Worm (Caenorhabditis elegans) whole organism, L1 larva: ENCODE measurements around the gene clec-51.

Experiments used
- C04F5.9 ChIP-seq: sonication (generic microtip); optimal IDR thresholded peaks from 2 replicates; lab custom pipeline; 2016; ENCODE audit warnings: missing genetic modification characterization, missing compliant biosample characterization
- C16A3.4 ChIP-seq: fragments of 150-350 bp; optimal IDR thresholded peaks from 2 replicates; lab custom pipeline; 2014; ENCODE audit warnings: missing biosample characterization, missing genetic modification characterization
- aha-1 ChIP-seq: fragments of 150-350 bp; optimal IDR thresholded peaks from 2 replicates; lab custom pipeline; 2014; ENCODE audit warnings: missing biosample characterization, missing genetic modification characterization
- alr-1 ChIP-seq: fragments of 200-800 bp; sonication (Bioruptor generic); optimal IDR thresholded peaks from 2 replicates; lab custom pipeline; 2018; ENCODE audit warnings: borderline replicate concordance, mild to moderate bottlenecking, missing genetic modification characterization, missing compliant biosample characterization
- aly-2 ChIP-seq: fragments of 150-350 bp; optimal IDR thresholded peaks from 2 replicates; lab custom pipeline; 2014; ENCODE audit warnings: missing biosample characterization, missing genetic modification characterization
- ceh-8 ChIP-seq: fragments of 200-800 bp; sonication (Bioruptor generic); optimal IDR thresholded peaks from 2 replicates; lab custom pipeline; 2018; ENCODE audit warnings: mild to moderate bottlenecking, missing genetic modification characterization, moderate library complexity, missing compliant biosample characterization
- ces-1 ChIP-seq: fragments of 150-350 bp; optimal IDR thresholded peaks from 2 replicates; lab custom pipeline; 2014; ENCODE audit warnings: missing biosample characterization, missing genetic modification reagents, missing genetic modification characterization
- dsc-1 ChIP-seq: sonication (generic microtip); optimal IDR thresholded peaks from 2 replicates; lab custom pipeline; 2016; ENCODE audit warnings: mild to moderate bottlenecking, missing genetic modification characterization, missing compliant biosample characterization
- elt-2 ChIP-seq: sonication (generic microtip); optimal IDR thresholded peaks from 2 replicates; lab custom pipeline; 2016; ENCODE audit warnings: missing genetic modification characterization, mild to moderate bottlenecking, inconsistent platforms, missing compliant biosample characterization, missing genetic modification reagents
- fkh-10 ChIP-seq: sonication (generic microtip); optimal IDR thresholded peaks from 2 replicates; lab custom pipeline; 2017; ENCODE audit warnings: missing biosample characterization, missing genetic modification reagents, missing genetic modification characterization
- fkh-8 ChIP-seq: sonication (generic microtip); optimal IDR thresholded peaks from 2 replicates; lab custom pipeline; 2016; ENCODE audit warnings: mild to moderate bottlenecking, missing genetic modification characterization, missing compliant biosample characterization
- hlh-4 ChIP-seq: sonication (generic microtip); optimal IDR thresholded peaks from 2 replicates; lab custom pipeline; 2016; ENCODE audit warnings: mild to moderate bottlenecking, missing genetic modification characterization, missing compliant biosample characterization
- irx-1 ChIP-seq: sonication (generic microtip); optimal IDR thresholded peaks from 2 replicates; lab custom pipeline; 2016; ENCODE audit warnings: missing genetic modification characterization, missing compliant biosample characterization
- isw-1 ChIP-seq: fragments of 200-800 bp; sonication (Bioruptor generic); IDR thresholded peaks from 2 replicates; pipeline ENCODE4 v1.3.6; 2022; ENCODE audit warnings: missing genetic modification characterization, missing compliant biosample characterization
- lin-13 ChIP-seq: fragments of 150-350 bp; optimal IDR thresholded peaks from 2 replicates; lab custom pipeline; 2014; ENCODE audit warnings: missing biosample characterization, missing genetic modification reagents, missing genetic modification characterization
- lin-14 ChIP-seq: fragments of 200-800 bp; sonication (Bioruptor generic); optimal IDR thresholded peaks from 2 replicates; lab custom pipeline; 2018; ENCODE audit warnings: mild to moderate bottlenecking, missing genetic modification characterization, moderate library complexity, missing compliant biosample characterization
- lin-39 ChIP-seq: fragments of 150-350 bp; optimal IDR thresholded peaks from 2 replicates; lab custom pipeline; 2014; ENCODE audit warnings: missing biosample characterization, missing genetic modification reagents, missing genetic modification characterization
- lir-3 ChIP-seq: sonication (generic microtip); optimal IDR thresholded peaks from 2 replicates; lab custom pipeline; 2016; ENCODE audit warnings: mild to moderate bottlenecking, missing genetic modification characterization, moderate library complexity, missing compliant biosample characterization; ENCODE audit not compliant: poor library complexity
- mep-1 ChIP-seq: fragments of 150-350 bp; optimal IDR thresholded peaks from 2 replicates; lab custom pipeline; 2014; ENCODE audit warnings: missing biosample characterization, missing genetic modification characterization
- nhr-11 ChIP-seq: fragments of 150-350 bp; optimal IDR thresholded peaks from 2 replicates; lab custom pipeline; 2014; ENCODE audit warnings: missing biosample characterization, missing genetic modification characterization
- nhr-12 ChIP-seq: sonication (generic microtip); optimal IDR thresholded peaks from 2 replicates; lab custom pipeline; 2017; ENCODE audit warnings: missing biosample characterization, missing genetic modification characterization
- nhr-19 ChIP-seq: fragments of 200-800 bp; sonication (Bioruptor generic); conservative IDR thresholded peaks from 2 replicates; pipeline ENCODE4 v1.3.6; 2022; ENCODE audit warnings: missing genetic modification characterization, missing compliant biosample characterization
- nhr-20 ChIP-seq: sonication (generic microtip); optimal IDR thresholded peaks from 2 replicates; lab custom pipeline; 2016; ENCODE audit warnings: mild to moderate bottlenecking, missing genetic modification characterization, missing compliant biosample characterization
- nhr-28 ChIP-seq: fragments of 150-350 bp; optimal IDR thresholded peaks from 2 replicates; lab custom pipeline; 2014; ENCODE audit warnings: missing biosample characterization, missing genetic modification characterization
- nhr-77 ChIP-seq: fragments of 150-350 bp; optimal IDR thresholded peaks from 2 replicates; lab custom pipeline; 2014; ENCODE audit warnings: missing biosample characterization, missing genetic modification characterization
- pax-3 ChIP-seq: fragments of 200-800 bp; sonication (Bioruptor generic); optimal IDR thresholded peaks from 2 replicates; lab custom pipeline; 2018; ENCODE audit warnings: mild to moderate bottlenecking, missing genetic modification characterization, moderate library complexity, missing compliant biosample characterization
- pqm-1 ChIP-seq: sonication (generic microtip); optimal IDR thresholded peaks from 3 replicates; lab custom pipeline; 2017; ENCODE audit warnings: missing biosample characterization, missing genetic modification characterization
- skn-1 ChIP-seq: fragments of 150-350 bp; optimal IDR thresholded peaks from 2 replicates; lab custom pipeline; 2014; ENCODE audit warnings: missing biosample characterization, missing genetic modification characterization
- snu-23 ChIP-seq: sonication (generic microtip); optimal IDR thresholded peaks from 2 replicates; lab custom pipeline; 2016; ENCODE audit warnings: missing genetic modification characterization, missing compliant biosample characterization
- sup-37 ChIP-seq: fragments of 200-800 bp; sonication (Bioruptor generic); optimal IDR thresholded peaks from 2 replicates; lab custom pipeline; 2018; ENCODE audit warnings: mild to moderate bottlenecking, missing genetic modification characterization, missing compliant biosample characterization
- swsn-7 ChIP-seq: sonication (generic microtip); optimal IDR thresholded peaks from 2 replicates; lab custom pipeline; 2016; ENCODE audit warnings: missing genetic modification characterization, missing compliant biosample characterization
- tlp-1 ChIP-seq: fragments of 150-350 bp; optimal IDR thresholded peaks from 2 replicates; lab custom pipeline; 2014; ENCODE audit warnings: missing biosample characterization, missing genetic modification characterization
- unc-30 ChIP-seq: sonication (generic microtip); optimal IDR thresholded peaks from 2 replicates; lab custom pipeline; 2017; ENCODE audit warnings: missing biosample characterization, missing genetic modification characterization
- unc-62 ChIP-seq: fragments of 150-350 bp; optimal IDR thresholded peaks from 2 replicates; lab custom pipeline; 2014; ENCODE audit warnings: missing biosample characterization, missing genetic modification reagents, missing genetic modification characterization
- unc-86 ChIP-seq: sonication (generic microtip); optimal IDR thresholded peaks from 2 replicates; lab custom pipeline; 2016; ENCODE audit warnings: missing genetic modification characterization, missing compliant biosample characterization
- vab-15 ChIP-seq: sonication (generic microtip); optimal IDR thresholded peaks from 2 replicates; lab custom pipeline; 2017; ENCODE audit warnings: missing genotype, mild to moderate bottlenecking, missing genetic modification characterization, missing compliant biosample characterization
- xbp-1 ChIP-seq: sonication (generic microtip); optimal IDR thresholded peaks from 2 replicates; lab custom pipeline; 2016; ENCODE audit warnings: missing genetic modification characterization, missing compliant biosample characterization

Gene clec-51

ce11 chrIV:8165950-8166349 is 2.4 kb upstream of the clec-51 start, which contains the start of gene B0218.7:
B0218.7 (minus strand) TSS chrIV:8166050.
- no peak for TF ChIP-seq C04F5.9 (tag; lab: Kevin White, UChicago)
- TF ChIP-seq fkh-10 (GFP tag; lab: Kevin White, UChicago) = no peak
- TF ChIP-seq skn-1 (tag; lab: Kevin White, UChicago) = no peak
- TF ChIP-seq ces-1 (GFP tag; lab: Kevin White, UChicago) = no peak

- TF ChIP-seq nhr-11 (no peak), ces-1 (GFP tag; lab: Kevin White, UChicago) (no peak), aha-1 (tag; lab: Kevin White, UChicago) (no peak), lin-13 (no peak), lir-3 (tag; lab: Kevin White, UChicago) (no peak), unc-86 (tag; lab: Kevin White, UChicago) (no peak), lin-39 (tag; lab: Kevin White, UChicago) (no peak), C16A3.4 (tag; lab: Kevin White, UChicago) (no peak), unc-30 (no peak), mep-1 (tag; lab: Kevin White, UChicago) (no peak), pax-3 (tag; lab: Kevin White, UChicago) (no peak), tlp-1 (tag; lab: Kevin White, UChicago) (no peak), elt-2 (tag; lab: Kevin White, UChicago) (no peak), hlh-4 (tag; lab: Kevin White, UChicago) (no peak), nhr-12 (tag; lab: Kevin White, UChicago) (no peak), pqm-1 (tag; lab: Kevin White, UChicago) (no peak), nhr-19 (no peak), unc-62 (GFP tag; lab: Kevin White, UChicago) (no peak), fkh-10 (GFP tag; lab: Kevin White, UChicago) (no peak)
Measured at ce11 chrIV:8164515-8164914, 915 bp upstream of the clec-51 start.

- TF ChIP-seq snu-23 (GFP tag; lab: Kevin White, UChicago) (no peak), elt-2 (tag; lab: Kevin White, UChicago) (peak; percentile 37), tlp-1 (tag; lab: Kevin White, UChicago) (peak; percentile 9), aha-1 (tag; lab: Kevin White, UChicago) (no peak), dsc-1 (no peak), swsn-7 (tag; lab: Kevin White, UChicago) (no peak), fkh-8 (tag; lab: Kevin White, UChicago) (no peak), nhr-28 (tag; lab: Kevin White, UChicago) (no peak), xbp-1 (tag; lab: Kevin White, UChicago) (no peak)
Measured at ce11 chrIV:8161774-8162173, 1.8 kb downstream of the clec-51 start.

ce11 chrIV:8159995-8160394 is 3.6 kb downstream of the clec-51 start:
- TF ChIP-seq elt-2 (tag; lab: Kevin White, UChicago) (peak; percentile 61), alr-1 (tag; lab: Kevin White, UChicago) (no peak)
- TF ChIP-seq, all 84 proteins: peak for 1

ce11 chrIV:8159087-8159486 is 4.5 kb downstream of the clec-51 start, which contains the start of gene faah-1:
faah-1 (plus strand) TSS chrIV:8159387.
- TF ChIP-seq pqm-1 (tag; lab: Kevin White, UChicago) = no peak
- TF ChIP-seq lin-13 = no peak
- TF ChIP-seq dsc-1 = no peak
- TF ChIP-seq ces-1 (GFP tag; lab: Kevin White, UChicago) = no peak
- TF ChIP-seq unc-86 (tag; lab: Kevin White, UChicago) = no peak
- TF ChIP-seq nhr-20 (tag; lab: Kevin White, UChicago) = no peak
- TF ChIP-seq isw-1 = no peak
- TF ChIP-seq ceh-8 (GFP tag; lab: Kevin White, UChicago) = no peak
- TF ChIP-seq irx-1 (tag; lab: Kevin White, UChicago) = no peak
- TF ChIP-seq fkh-8 (tag; lab: Kevin White, UChicago) = no peak
- TF ChIP-seq vab-15 (tag; lab: Kevin White, UChicago) = no peak
- TF ChIP-seq nhr-28 (tag; lab: Kevin White, UChicago) = no peak
- no peak for TF ChIP-seq lin-14 (GFP tag; lab: Kevin White, UChicago)
- TF ChIP-seq aly-2 (tag; lab: Kevin White, UChicago) = no peak
- no peak for TF ChIP-seq nhr-77
- TF ChIP-seq sup-37 (GFP tag; lab: Kevin White, UChicago) = no peak
